Worm (Caenorhabditis elegans): Measurements from ENCODE around the gene pqn-32.

Gene pqn-32

ce11 chrII:13073102-13073501 lies 34.7 kb upstream of the pqn-32 start, which contains the start of gene F42G4.5:
TSS of gene F42G4.5 (plus strand) at chrII:13073480.
- TF ChIP-seq lin-35 (GFP tag; optimal IDR thresholded peaks at IDR 0.05) (peak in 1 of 2 experiments; percentile 33), alr-1 (tag; optimal IDR thresholded peaks at IDR 0.05; ENCODE audit: borderline replicate concordance) (no peak), elt-2 (tag; optimal IDR thresholded peaks at IDR 0.05) (peak; percentile 69), pqm-1 (tag; optimal IDR thresholded peaks at IDR 0.05) (peak; percentile 79)

DNA sequence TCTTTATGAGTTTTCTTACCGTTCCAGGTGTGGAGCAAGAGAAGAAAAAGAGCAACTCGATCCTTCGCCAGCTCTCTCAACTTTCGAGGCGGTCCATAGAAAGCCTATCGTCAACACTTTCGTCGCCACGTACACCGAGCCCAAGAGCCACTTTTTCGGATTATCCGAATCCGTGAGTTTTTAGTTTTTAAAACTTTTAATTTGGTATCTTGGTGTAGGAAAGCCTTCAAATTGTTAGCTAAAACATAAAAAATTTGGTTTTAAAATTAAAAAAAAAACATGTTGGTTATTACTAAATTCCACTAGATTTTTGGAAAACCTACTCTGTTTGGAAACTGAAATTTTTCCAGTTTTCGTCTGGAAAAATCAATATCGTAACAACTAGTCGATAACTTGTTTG lies 34.1 kb upstream of the pqn-32 start:
- TF ChIP-seq ets-5 (GFP tag; IDR thresholded peaks at IDR 0.05) (no peak), efl-1 (optimal IDR thresholded peaks at IDR 0.05) (no peak), efl-1 (GFP tag; optimal IDR thresholded peaks at IDR 0.05 in 1 of 2) (peak in 1 of 2 experiments; percentile 77), zag-1 (tag; optimal IDR thresholded peaks at IDR 0.05) (no peak), C16A3.4 (tag; optimal IDR thresholded peaks at IDR 0.05) (no peak)

ce11 chrII:13076301-13076916 lies 31.4 kb upstream of the pqn-32 start:
- TF ChIP-seq efl-3 (GFP tag; optimal IDR thresholded peaks at IDR 0.05) (no peak), unc-62 (GFP tag; optimal IDR thresholded peaks at IDR 0.05) (no peak), egl-13 (tag; optimal IDR thresholded peaks at IDR 0.05) (no peak), efl-1 (optimal IDR thresholded peaks at IDR 0.05) (no peak), efl-1 (GFP tag; optimal IDR thresholded peaks at IDR 0.05 in 1 of 2) (peak in 1 of 2 experiments; percentile 75), elt-2 (tag; optimal IDR thresholded peaks at IDR 0.05) (peak; percentile 54)

ce11 chrII:13077746-13078145 lies 30.1 kb upstream of the pqn-32 start:
- 0 out of 2 replicates have a peak, but pooled peaks have one; percentile 17 for TF ChIP-seq nhr-19 (GFP tag; conservative IDR thresholded peaks at IDR 0.05)
- peak; percentile 54 for TF ChIP-seq nhr-20 (tag; optimal IDR thresholded peaks at IDR 0.05)
- peak; percentile 46 for TF ChIP-seq nhr-71 (tag; optimal IDR thresholded peaks at IDR 0.05)
- TF ChIP-seq lin-15B (tag; optimal IDR thresholded peaks at IDR 0.05): no peak
- TF ChIP-seq mdl-1 (tag; optimal IDR thresholded peaks at IDR 0.05): peak in 1 of 2 experiments; percentile 46
- TF ChIP-seq lin-35 (GFP tag; optimal IDR thresholded peaks at IDR 0.05): peak in 1 of 2 experiments; percentile 58
- no peak for TF ChIP-seq swsn-7 (tag; optimal IDR thresholded peaks at IDR 0.05)
- TF ChIP-seq nhr-90 (tag; optimal IDR thresholded peaks at IDR 0.05; ENCODE audit: poor library complexity): peak; percentile 44
- peak; percentile 22 for TF ChIP-seq lin-14 (GFP tag; optimal IDR thresholded peaks at IDR 0.05)
- peak; percentile 98 for TF ChIP-seq elt-2 (tag; optimal IDR thresholded peaks at IDR 0.05)
- no peak for TF ChIP-seq efl-1 (optimal IDR thresholded peaks at IDR 0.05)
- TF ChIP-seq efl-1 (GFP tag; optimal IDR thresholded peaks at IDR 0.05 in 1 of 2): peak in 1 of 2 experiments; percentile 52
- no peak for TF ChIP-seq egl-13 (tag; optimal IDR thresholded peaks at IDR 0.05)

DNA sequence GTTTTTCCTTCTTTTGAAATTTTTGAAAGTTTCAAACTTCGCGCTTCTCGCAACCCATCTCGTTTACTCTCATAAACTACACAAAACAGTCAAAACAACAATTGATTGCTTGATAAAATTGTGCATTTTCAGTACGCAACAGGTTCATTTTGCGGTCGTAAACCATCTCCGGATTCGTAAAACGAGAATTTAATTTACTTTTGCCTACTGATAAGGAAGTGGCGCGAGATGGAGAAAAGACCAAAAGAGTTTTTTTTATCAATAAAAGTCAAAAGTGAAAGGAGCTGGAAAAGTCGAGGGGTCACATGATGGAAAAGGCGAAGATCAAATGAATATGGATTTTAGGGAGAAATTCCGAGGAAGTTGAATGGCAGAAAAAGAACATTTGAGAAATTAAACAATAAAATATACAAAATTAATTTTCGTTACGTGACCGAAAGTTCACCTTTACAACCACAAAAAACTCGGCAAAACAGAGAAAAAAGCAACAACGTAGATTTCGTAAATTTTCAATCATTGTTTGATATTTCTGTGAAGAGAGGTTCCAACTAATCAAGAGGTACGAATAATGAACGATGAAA lies 28.9 kb upstream of the pqn-32 start, which contains the start of gene F42G4.6:
F42G4.6 (plus strand) TSS at position 531 of the 581 bp plus-strand sequence.
- TF ChIP-seq unc-98 (GFP tag; IDR thresholded peaks at IDR 0.05): no peak
- no peak for TF ChIP-seq pax-3 (tag; optimal IDR thresholded peaks at IDR 0.05)
- TF ChIP-seq nhr-47 (tag; optimal IDR thresholded peaks at IDR 0.05): no peak
- no peak for TF ChIP-seq ztf-11 (tag; optimal IDR thresholded peaks at IDR 0.05)
- peak; percentile 87 for TF ChIP-seq elt-2 (tag; optimal IDR thresholded peaks at IDR 0.05)
- TF ChIP-seq alr-1 (tag; optimal IDR thresholded peaks at IDR 0.05; ENCODE audit: borderline replicate concordance): no peak
- TF ChIP-seq mef-2 (tag; optimal IDR thresholded peaks at IDR 0.05): no peak
- TF ChIP-seq unc-130 (tag; optimal IDR thresholded peaks at IDR 0.05): no peak
- no peak for TF ChIP-seq Y116A8C.19 (tag; optimal IDR thresholded peaks at IDR 0.05; ENCODE audit: borderline replicate concordance)
- TF ChIP-seq nhr-77 (tag; optimal IDR thresholded peaks at IDR 0.05): no peak
- TF ChIP-seq nhr-90 (tag; optimal IDR thresholded peaks at IDR 0.05; ENCODE audit: poor library complexity): peak; percentile 6
- no peak for TF ChIP-seq mep-1 (tag; optimal IDR thresholded peaks at IDR 0.05)
- TF ChIP-seq ceh-88 (GFP tag; IDR thresholded peaks at IDR 0.05): no peak
- TF ChIP-seq grh-1 (GFP tag; IDR thresholded peaks at IDR 0.05): no peak
- TF ChIP-seq sptf-1 (tag; optimal IDR thresholded peaks at IDR 0.05): no peak
- peak in 1 of 2 experiments; percentile 19 for TF ChIP-seq lin-35 (GFP tag; optimal IDR thresholded peaks at IDR 0.05)
- peak in 1 of 2 experiments; percentile 19 for TF ChIP-seq mdl-1 (tag; optimal IDR thresholded peaks at IDR 0.05)
- TF ChIP-seq blmp-1 (tag; optimal IDR thresholded peaks at IDR 0.05): peak; percentile 3
- no peak for TF ChIP-seq jun-1 (tag; optimal IDR thresholded peaks at IDR 0.05)
- no peak for TF ChIP-seq dpl-1 (GFP tag; optimal IDR thresholded peaks at IDR 0.05)
- TF ChIP-seq nhr-20 (tag; optimal IDR thresholded peaks at IDR 0.05): peak; percentile 34

Data from whole organism, L1 larva.